Worm (Caenorhabditis elegans) whole organism, late embryonic: ENCODE results near the gene acr-21.

Experiments used
- T23F11.4 ChIP-seq: fragments of 200-800 bp; sonication (Bioruptor generic); optimal IDR thresholded peaks from 2 replicates; lab custom pipeline; 2018; ENCODE audit warnings: mild to moderate bottlenecking, missing genetic modification characterization, missing compliant biosample characterization
- ama-1 ChIP-seq: fragments of 150-350 bp; optimal IDR thresholded peaks from 2 replicates; lab custom pipeline; 2014
- ceh-22 ChIP-seq: sonication (generic microtip); optimal IDR thresholded peaks from 2 replicates; lab custom pipeline; 2017; ENCODE audit warnings: missing biosample characterization, missing genetic modification characterization
- ceh-6 ChIP-seq: fragments of 200-800 bp; sonication (Bioruptor generic); optimal IDR thresholded peaks from 2 replicates; lab custom pipeline; 2018; ENCODE audit warnings: mild to moderate bottlenecking, missing genetic modification characterization, missing compliant biosample characterization
- che-1 ChIP-seq: sonication (generic microtip); optimal IDR thresholded peaks from 2 replicates; lab custom pipeline; 2016; ENCODE audit warnings: mild to moderate bottlenecking, missing genetic modification characterization, missing compliant biosample characterization
- fkh-10 ChIP-seq: fragments of 150-350 bp; optimal IDR thresholded peaks from 2 replicates; lab custom pipeline; 2014; ENCODE audit warnings: missing biosample characterization, missing genetic modification reagents, missing genetic modification characterization
- mec-3 ChIP-seq: sonication (generic microtip); optimal IDR thresholded peaks from 2 replicates; lab custom pipeline; 2016; ENCODE audit warnings: borderline replicate concordance, missing genetic modification characterization, missing compliant biosample characterization
- pax-1 ChIP-seq: fragments of 150-350 bp; optimal IDR thresholded peaks from 2 replicates; lab custom pipeline; 2014; ENCODE audit warnings: missing biosample characterization, missing genetic modification characterization
- pha-2 ChIP-seq: sonication (generic microtip); optimal IDR thresholded peaks from 2 replicates; lab custom pipeline; 2017; ENCODE audit warnings: mild to moderate bottlenecking, missing genetic modification characterization, missing compliant biosample characterization
- rnt-1 ChIP-seq: sonication (generic microtip); optimal IDR thresholded peaks from 2 replicates; lab custom pipeline; 2016; ENCODE audit warnings: missing genetic modification characterization, missing compliant biosample characterization

- TF ChIP-seq ceh-22 (tag; lab: Kevin White, UChicago) (no peak), pax-1 (tag; lab: Kevin White, UChicago) (no peak), ceh-6 (GFP tag; lab: Kevin White, UChicago) (no peak), ama-1 (lab: Kevin White, UChicago) (no peak), fkh-10 (no peak), rnt-1 (tag; lab: Kevin White, UChicago) (no peak), pha-2 (tag; lab: Kevin White, UChicago) (no peak), T23F11.4 (GFP tag; lab: Kevin White, UChicago) (no peak), mec-3 (tag; lab: Kevin White, UChicago) (no peak), che-1 (tag; lab: Kevin White, UChicago) (no peak)
Measured at ce11 chrIII:6605442-6605992, 23.8 kb downstream of the acr-21 start.
